Worm (Caenorhabditis elegans) whole organism, late embryonic: Measurements from ENCODE around the gene lys-4.

ENCODE experiments used
- C08G9.2 ChIP-seq: sonication (generic microtip); optimal IDR thresholded peaks from 2 replicates; lab custom pipeline; 2016; ENCODE audit warnings: mild to moderate bottlenecking, missing genetic modification characterization, moderate library complexity, missing compliant biosample characterization
- T23F11.4 ChIP-seq: fragments of 200-800 bp; sonication (Bioruptor generic); optimal IDR thresholded peaks from 2 replicates; lab custom pipeline; 2018; ENCODE audit warnings: mild to moderate bottlenecking, missing genetic modification characterization, missing compliant biosample characterization
- Y22D7AL.16 ChIP-seq: sonication (generic microtip); optimal IDR thresholded peaks from 2 replicates; lab custom pipeline; 2016; ENCODE audit warnings: missing genetic modification characterization, missing compliant biosample characterization
- ama-1 ChIP-seq: fragments of 150-350 bp; optimal IDR thresholded peaks from 2 replicates; lab custom pipeline; 2014
- ceh-2 ChIP-seq: sonication (generic microtip); optimal IDR thresholded peaks from 2 replicates; lab custom pipeline; 2016; ENCODE audit warnings: missing genotype, missing genetic modification characterization, missing compliant biosample characterization
- ceh-22 ChIP-seq: sonication (generic microtip); optimal IDR thresholded peaks from 2 replicates; lab custom pipeline; 2017; ENCODE audit warnings: missing biosample characterization, missing genetic modification characterization
- ceh-30 ChIP-seq: fragments of 150-350 bp; optimal IDR thresholded peaks from 2 replicates; lab custom pipeline; 2014; ENCODE audit warnings: missing biosample characterization, missing genetic modification characterization
- ceh-31 ChIP-seq: sonication (generic microtip); optimal IDR thresholded peaks from 2 replicates; lab custom pipeline; 2016; ENCODE audit warnings: missing genetic modification characterization, missing compliant biosample characterization
- ceh-45 ChIP-seq: fragments of 200-800 bp; sonication (Bioruptor generic); IDR thresholded peaks from 2 replicates; pipeline ENCODE4 v1.3.6; 2022; ENCODE audit warnings: missing genetic modification reagents, missing genetic modification characterization, missing compliant biosample characterization
- ceh-48 ChIP-seq: sonication (generic microtip); optimal IDR thresholded peaks from 2 replicates; lab custom pipeline; 2016; ENCODE audit warnings: missing genetic modification characterization, inconsistent platforms, missing compliant biosample characterization
- ceh-6 ChIP-seq: fragments of 200-800 bp; sonication (Bioruptor generic); optimal IDR thresholded peaks from 2 replicates; lab custom pipeline; 2018; ENCODE audit warnings: mild to moderate bottlenecking, missing genetic modification characterization, missing compliant biosample characterization
- ceh-9 ChIP-seq: sonication (generic microtip); optimal IDR thresholded peaks from 2 replicates; lab custom pipeline; 2016; ENCODE audit warnings: mild to moderate bottlenecking, missing genetic modification characterization, inconsistent platforms, missing compliant biosample characterization
- che-1 ChIP-seq: sonication (generic microtip); optimal IDR thresholded peaks from 2 replicates; lab custom pipeline; 2016; ENCODE audit warnings: mild to moderate bottlenecking, missing genetic modification characterization, missing compliant biosample characterization
- dmd-4 ChIP-seq: sonication (generic microtip); optimal IDR thresholded peaks from 2 replicates; lab custom pipeline; 2016; ENCODE audit warnings: borderline replicate concordance, missing genetic modification characterization, missing compliant biosample characterization
- dve-1 ChIP-seq: sonication (generic microtip); optimal IDR thresholded peaks from 2 replicates; lab custom pipeline; 2017; ENCODE audit warnings: antibody characterized with exemption, mild to moderate bottlenecking, missing genetic modification characterization, missing compliant biosample characterization
- elt-2 ChIP-seq: sonication (generic microtip); optimal IDR thresholded peaks from 2 replicates; lab custom pipeline; 2016; ENCODE audit warnings: missing genetic modification reagents, missing genetic modification characterization, missing compliant biosample characterization
- elt-4 ChIP-seq: sonication (generic microtip); optimal IDR thresholded peaks from 2 replicates; lab custom pipeline; 2016; ENCODE audit warnings: missing genetic modification characterization, missing compliant biosample characterization
- ets-4 ChIP-seq: sonication (generic microtip); optimal IDR thresholded peaks from 2 replicates; lab custom pipeline; 2016; ENCODE audit warnings: missing genetic modification characterization, missing compliant biosample characterization
- eyg-1 ChIP-seq: sonication (generic microtip); optimal IDR thresholded peaks from 2 replicates; lab custom pipeline; 2016; ENCODE audit warnings: missing genotype, missing genetic modification characterization, missing compliant biosample characterization
- fax-1 ChIP-seq: sonication (generic microtip); optimal IDR thresholded peaks from 2 replicates; lab custom pipeline; 2016; ENCODE audit warnings: missing genotype, missing genetic modification characterization, missing compliant biosample characterization
- fkh-10 ChIP-seq: fragments of 150-350 bp; optimal IDR thresholded peaks from 2 replicates; lab custom pipeline; 2014; ENCODE audit warnings: missing biosample characterization, missing genetic modification reagents, missing genetic modification characterization
- fkh-6 ChIP-seq: sonication (generic microtip); optimal IDR thresholded peaks from 2 replicates; lab custom pipeline; 2016; ENCODE audit warnings: missing genetic modification characterization, missing compliant biosample characterization
- gmeb-2 ChIP-seq: sonication (generic microtip); optimal IDR thresholded peaks from 2 replicates; lab custom pipeline; 2016; ENCODE audit warnings: missing genetic modification characterization, inconsistent platforms, missing compliant biosample characterization
- hlh-13 ChIP-seq: fragments of 200-800 bp; sonication (Bioruptor generic); optimal IDR thresholded peaks from 2 replicates; lab custom pipeline; 2018; ENCODE audit warnings: mild to moderate bottlenecking, missing genetic modification characterization, missing compliant biosample characterization
- madf-2 ChIP-seq: sonication (generic microtip); optimal IDR thresholded peaks from 2 replicates; lab custom pipeline; 2017; ENCODE audit warnings: missing genetic modification characterization, missing compliant biosample characterization
- mec-3 ChIP-seq: sonication (generic microtip); optimal IDR thresholded peaks from 2 replicates; lab custom pipeline; 2016; ENCODE audit warnings: borderline replicate concordance, missing genetic modification characterization, missing compliant biosample characterization
- nfya-1 ChIP-seq: sonication (generic microtip); optimal IDR thresholded peaks from 2 replicates; lab custom pipeline; 2017; ENCODE audit warnings: missing genetic modification characterization, mild to moderate bottlenecking, missing compliant biosample characterization, antibody characterized with exemption, moderate library complexity
- nhr-11 ChIP-seq: fragments of 150-350 bp; optimal IDR thresholded peaks from 2 replicates; lab custom pipeline; 2014; ENCODE audit warnings: missing biosample characterization, missing genetic modification characterization
- nhr-232 ChIP-seq: sonication (generic microtip); optimal IDR thresholded peaks from 2 replicates; lab custom pipeline; 2016; ENCODE audit warnings: missing genetic modification characterization, missing compliant biosample characterization
- pag-3 ChIP-seq: sonication (generic microtip); optimal IDR thresholded peaks from 2 replicates; lab custom pipeline; 2016; ENCODE audit warnings: missing compliant biosample characterization, missing genetic modification characterization, borderline replicate concordance
- pat-9 ChIP-seq: fragments of 200-800 bp; sonication (Bioruptor generic); optimal IDR thresholded peaks from 2 replicates; lab custom pipeline; 2018; ENCODE audit warnings: mild to moderate bottlenecking, missing genetic modification characterization, moderate library complexity, missing compliant biosample characterization
- pax-1 ChIP-seq: fragments of 150-350 bp; optimal IDR thresholded peaks from 2 replicates; lab custom pipeline; 2014; ENCODE audit warnings: missing biosample characterization, missing genetic modification characterization
- pha-2 ChIP-seq: sonication (generic microtip); optimal IDR thresholded peaks from 2 replicates; lab custom pipeline; 2017; ENCODE audit warnings: mild to moderate bottlenecking, missing genetic modification characterization, missing compliant biosample characterization
- pqm-1 ChIP-seq: sonication (generic microtip); optimal IDR thresholded peaks from 2 replicates; lab custom pipeline; 2016; ENCODE audit warnings: missing genetic modification characterization, missing compliant biosample characterization
- pros-1 ChIP-seq: fragments of 150-350 bp; optimal IDR thresholded peaks from 2 replicates; lab custom pipeline; 2014; ENCODE audit warnings: missing biosample characterization, missing genetic modification reagents, missing genetic modification characterization
- ref-2 ChIP-seq: sonication (generic microtip); optimal IDR thresholded peaks from 2 replicates; lab custom pipeline; 2016; ENCODE audit warnings: missing genetic modification characterization, missing compliant biosample characterization
- rnt-1 ChIP-seq: sonication (generic microtip); optimal IDR thresholded peaks from 2 replicates; lab custom pipeline; 2016; ENCODE audit warnings: missing genetic modification characterization, missing compliant biosample characterization
- sdc-2 ChIP-seq: sonication (generic microtip); optimal IDR thresholded peaks from 2 replicates; lab custom pipeline; 2016; ENCODE audit warnings: missing genotype, missing genetic modification characterization, missing compliant biosample characterization
- sox-2 ChIP-seq: fragments of 200-800 bp; sonication (Bioruptor generic); IDR thresholded peaks from 2 replicates; pipeline ENCODE4 v1.3.6; 2022; ENCODE audit warnings: missing genetic modification reagents, missing genetic modification characterization, missing compliant biosample characterization
- tbx-2 ChIP-seq: sonication (generic microtip); optimal IDR thresholded peaks from 2 replicates; lab custom pipeline; 2016; ENCODE audit warnings: missing genetic modification characterization, missing compliant biosample characterization
- ttx-3 ChIP-seq: sonication (generic microtip); optimal IDR thresholded peaks from 2 replicates; lab custom pipeline; 2016; ENCODE audit warnings: missing genetic modification reagents, missing genetic modification characterization, missing compliant biosample characterization
- unc-42 ChIP-seq: sonication (generic microtip); optimal IDR thresholded peaks from 2 replicates; lab custom pipeline; 2016; ENCODE audit warnings: missing genotype, missing genetic modification characterization, missing compliant biosample characterization
- unc-55 ChIP-seq: sonication (generic microtip); optimal IDR thresholded peaks from 2 replicates; lab custom pipeline; 2017; ENCODE audit warnings: missing biosample characterization, missing genetic modification reagents, missing genetic modification characterization
- unc-86 ChIP-seq: sonication (generic microtip); optimal IDR thresholded peaks from 2 replicates; lab custom pipeline; 2016; ENCODE audit warnings: missing genetic modification characterization, missing compliant biosample characterization
- ztf-16 ChIP-seq: sonication (generic microtip); optimal IDR thresholded peaks from 2 replicates; lab custom pipeline; 2017; ENCODE audit warnings: missing genetic modification characterization, missing compliant biosample characterization

The lys-4 gene

DNA sequence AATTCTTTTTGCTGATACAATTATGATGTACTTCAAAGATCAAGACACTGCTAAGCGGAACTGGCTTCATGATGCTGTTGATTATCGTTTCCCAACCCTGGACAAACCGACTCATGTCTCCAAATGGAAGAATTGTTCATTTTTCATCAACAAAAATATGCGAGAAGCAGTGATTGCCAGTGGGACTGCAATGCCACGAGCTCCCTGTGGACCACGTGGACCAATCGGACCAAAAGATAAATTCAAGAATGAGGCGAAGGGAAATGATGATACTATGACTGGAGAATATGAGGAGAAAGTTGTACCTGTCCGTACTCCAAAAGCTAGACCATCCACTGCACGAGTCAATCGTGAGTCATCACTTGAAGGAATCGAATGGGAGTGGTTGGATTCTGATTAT lies 36.5 kb downstream of the lys-4 start:
- TF ChIP-seq pax-1 (tag; lab: Kevin White, UChicago): no peak
- no peak for TF ChIP-seq sox-2 (GFP tag; lab: Robert Waterston, UW)
- no peak for TF ChIP-seq ceh-30 (tag; lab: Kevin White, UChicago)
- TF ChIP-seq nhr-11 (tag; lab: Kevin White, UChicago): no peak
- no peak for TF ChIP-seq rnt-1 (tag; lab: Kevin White, UChicago)
- TF ChIP-seq eyg-1 (tag; lab: Kevin White, UChicago): no peak
- TF ChIP-seq pat-9 (tag; lab: Kevin White, UChicago): no peak
- TF ChIP-seq ceh-31: no peak
- no peak for TF ChIP-seq ceh-48 (tag; lab: Kevin White, UChicago)
- TF ChIP-seq dve-1 (tag; lab: Kevin White, UChicago): no peak
- TF ChIP-seq ceh-9 (tag; lab: Kevin White, UChicago): no peak
- no peak for TF ChIP-seq pqm-1
- TF ChIP-seq fax-1 (tag; lab: Kevin White, UChicago): no peak
- TF ChIP-seq Y22D7AL.16: no peak
- TF ChIP-seq ztf-16 (tag; lab: Kevin White, UChicago): no peak
- TF ChIP-seq ceh-2 (tag; lab: Kevin White, UChicago): no peak
- no peak for TF ChIP-seq pros-1 (tag; lab: Kevin White, UChicago)
- TF ChIP-seq dmd-4: no peak
- TF ChIP-seq, all 69 proteins: peak for 0

DNA sequence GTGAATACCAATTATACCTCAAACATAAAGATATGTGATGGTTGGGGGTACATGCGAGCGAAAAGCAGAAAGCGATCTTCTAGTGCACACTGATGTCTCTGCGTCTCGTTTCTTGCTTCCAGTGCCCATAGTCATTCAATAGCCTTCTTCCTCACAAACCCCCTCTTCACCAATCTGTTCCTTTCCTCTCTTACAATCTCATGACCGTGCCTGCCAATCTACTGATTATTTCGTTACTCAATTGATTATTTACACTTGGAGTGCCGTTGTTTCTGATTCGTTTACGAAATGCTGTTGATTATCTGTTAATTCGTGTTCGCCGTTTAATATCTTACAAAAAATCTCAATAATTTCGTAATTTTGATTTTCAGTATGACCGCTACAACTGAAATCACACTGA lies 38.1 kb downstream of the lys-4 start:
- TF ChIP-seq madf-2 (tag; lab: Kevin White, UChicago) (no peak), unc-42 (tag; lab: Kevin White, UChicago) (no peak), che-1 (tag; lab: Kevin White, UChicago) (no peak), gmeb-2 (tag; lab: Kevin White, UChicago) (no peak), elt-4 (no peak), ama-1 (lab: Kevin White, UChicago) (no peak), rnt-1 (tag; lab: Kevin White, UChicago) (no peak), sdc-2 (tag; lab: Kevin White, UChicago) (no peak), pag-3 (tag; lab: Kevin White, UChicago) (no peak), ets-4 (tag; lab: Kevin White, UChicago) (no peak), Y22D7AL.16 (no peak), ttx-3 (tag; lab: Kevin White, UChicago) (no peak), eyg-1 (tag; lab: Kevin White, UChicago) (no peak), C08G9.2 (no peak), mec-3 (tag; lab: Kevin White, UChicago) (no peak), unc-55 (GFP tag; lab: Kevin White, UChicago) (no peak), fkh-6 (tag; lab: Kevin White, UChicago) (no peak), ceh-22 (tag; lab: Kevin White, UChicago) (no peak), hlh-13 (GFP tag; lab: Kevin White, UChicago) (no peak)

DNA sequence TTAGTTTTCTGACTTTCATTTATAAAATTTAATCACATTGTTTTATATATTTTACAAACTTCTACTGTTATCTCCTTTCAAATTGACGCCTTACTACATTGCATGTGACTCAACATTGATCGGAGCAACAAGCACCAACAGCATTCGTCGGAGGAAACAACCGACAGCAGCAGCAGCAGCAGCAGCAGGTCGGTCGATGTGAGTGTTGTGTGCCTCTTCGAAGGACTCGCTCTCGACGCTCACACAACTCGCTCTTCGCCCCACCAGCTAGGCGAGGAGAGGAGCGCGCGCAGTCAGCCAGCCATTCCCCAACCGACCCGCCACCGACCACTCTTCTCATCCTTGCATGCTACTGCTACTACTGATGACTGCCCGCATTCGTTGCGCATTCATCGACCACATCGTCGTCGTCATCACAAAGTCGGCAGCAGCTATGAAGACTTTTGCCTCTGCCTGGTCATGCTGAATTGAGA lies 39.0 kb downstream of the lys-4 start, which contains the start of gene F12F6.1:
F12F6.1 (plus strand) TSS at position 51 of the 473 bp plus-strand sequence.
- TF ChIP-seq ceh-31: peak; percentile 48
- peak; percentile 15 for TF ChIP-seq ref-2 (tag; lab: Kevin White, UChicago)
- TF ChIP-seq ceh-45 (GFP tag; lab: Robert Waterston, UW): 0 out of 2 replicates have a peak, but pooled peaks have one; percentile 37
- TF ChIP-seq nhr-232 (tag; lab: Kevin White, UChicago): peak; percentile 17
- TF ChIP-seq T23F11.4 (GFP tag; lab: Kevin White, UChicago): peak; percentile 31
- no peak for TF ChIP-seq pha-2
- peak; percentile 20 for TF ChIP-seq elt-2
- no peak for TF ChIP-seq pax-1 (tag; lab: Kevin White, UChicago)
- TF ChIP-seq tbx-2 (tag; lab: Kevin White, UChicago): peak; percentile 65
- peak; percentile 46 for TF ChIP-seq ceh-6 (GFP tag; lab: Kevin White, UChicago)
- no peak for TF ChIP-seq hlh-13 (GFP tag; lab: Kevin White, UChicago)
- peak; percentile 40 for TF ChIP-seq nfya-1 (tag; lab: Kevin White, UChicago)
- TF ChIP-seq unc-86 (tag; lab: Kevin White, UChicago): no peak
- no peak for TF ChIP-seq fkh-10 (GFP tag; lab: Kevin White, UChicago)
